Worm (Caenorhabditis elegans) whole organism, L1 larva: ENCODE results near the gene cyp-13A1.

ENCODE experiments used
- C04F5.9 ChIP-seq: sonication (generic microtip); optimal IDR thresholded peaks from 2 replicates; lab custom pipeline; 2016; ENCODE audit warnings: missing genetic modification characterization, missing compliant biosample characterization
- Y116A8C.19 ChIP-seq: sonication (generic microtip); optimal IDR thresholded peaks from 2 replicates; lab custom pipeline; 2016; ENCODE audit warnings: missing compliant biosample characterization, missing genetic modification characterization, borderline replicate concordance
- aha-1 ChIP-seq: fragments of 150-350 bp; optimal IDR thresholded peaks from 2 replicates; lab custom pipeline; 2014; ENCODE audit warnings: missing biosample characterization, missing genetic modification characterization
- alr-1 ChIP-seq: fragments of 200-800 bp; sonication (Bioruptor generic); optimal IDR thresholded peaks from 2 replicates; lab custom pipeline; 2018; ENCODE audit warnings: borderline replicate concordance, mild to moderate bottlenecking, missing genetic modification characterization, missing compliant biosample characterization
- aly-2 ChIP-seq: fragments of 150-350 bp; optimal IDR thresholded peaks from 2 replicates; lab custom pipeline; 2014; ENCODE audit warnings: missing biosample characterization, missing genetic modification characterization
- blmp-1 ChIP-seq: fragments of 150-350 bp; optimal IDR thresholded peaks from 2 replicates; lab custom pipeline; 2014; ENCODE audit warnings: missing biosample characterization, missing genetic modification characterization
- ceh-8 ChIP-seq: fragments of 200-800 bp; sonication (Bioruptor generic); optimal IDR thresholded peaks from 2 replicates; lab custom pipeline; 2018; ENCODE audit warnings: mild to moderate bottlenecking, missing genetic modification characterization, moderate library complexity, missing compliant biosample characterization
- ceh-82 ChIP-seq, 3 experiments: fragments of 150-350 bp in 1 of 3; sonication (generic microtip) in 2 of 3; optimal IDR thresholded peaks; 2 replicates each; lab custom pipeline; 2014 to 2017; ENCODE audit warnings: missing biosample characterization in 3 of 3, missing genetic modification characterization in 3 of 3
- ceh-88 ChIP-seq: fragments of 200-800 bp; sonication (Bioruptor generic); IDR thresholded peaks from 2 replicates; pipeline ENCODE4 v1.3.6; 2022; ENCODE audit warnings: missing genetic modification characterization, missing compliant biosample characterization
- ces-1 ChIP-seq: fragments of 150-350 bp; optimal IDR thresholded peaks from 2 replicates; lab custom pipeline; 2014; ENCODE audit warnings: missing biosample characterization, missing genetic modification reagents, missing genetic modification characterization
- dsc-1 ChIP-seq: sonication (generic microtip); optimal IDR thresholded peaks from 2 replicates; lab custom pipeline; 2016; ENCODE audit warnings: mild to moderate bottlenecking, missing genetic modification characterization, missing compliant biosample characterization
- efl-1 ChIP-seq, 4 experiments: fragments of 150-350 bp; optimal IDR thresholded peaks in 3 of 4; peaks in 1 of 4; 1 replicate in 1 of 4; 2 replicates in 3 of 4; lab custom pipeline; 2014; ENCODE audit warnings: missing biosample characterization in 2 of 4, missing genetic modification characterization in 2 of 4, missing genetic modification reagents in 2 of 4
- egl-27 ChIP-seq, 2 experiments: fragments of 150-350 bp in 1 of 2; sonication (generic microtip); optimal IDR thresholded peaks; 3 replicates each; lab custom pipeline; 2017 to 2018; ENCODE audit warnings: missing biosample characterization in 2 of 2, missing genetic modification characterization in 2 of 2, missing genetic modification reagents in 2 of 2
- elt-2 ChIP-seq: sonication (generic microtip); optimal IDR thresholded peaks from 2 replicates; lab custom pipeline; 2016; ENCODE audit warnings: missing genetic modification characterization, mild to moderate bottlenecking, inconsistent platforms, missing compliant biosample characterization, missing genetic modification reagents
- fkh-10 ChIP-seq: sonication (generic microtip); optimal IDR thresholded peaks from 2 replicates; lab custom pipeline; 2017; ENCODE audit warnings: missing biosample characterization, missing genetic modification reagents, missing genetic modification characterization
- fos-1 ChIP-seq: fragments of 150-350 bp; optimal IDR thresholded peaks from 2 replicates; lab custom pipeline; 2014; ENCODE audit warnings: missing biosample characterization, missing genetic modification characterization
- hlh-4 ChIP-seq: sonication (generic microtip); optimal IDR thresholded peaks from 2 replicates; lab custom pipeline; 2016; ENCODE audit warnings: mild to moderate bottlenecking, missing genetic modification characterization, missing compliant biosample characterization
- hpl-2 ChIP-seq: fragments of 150-350 bp; optimal IDR thresholded peaks from 2 replicates; lab custom pipeline; 2014; ENCODE audit warnings: missing biosample characterization, missing genetic modification reagents, missing genetic modification characterization
- isw-1 ChIP-seq: fragments of 200-800 bp; sonication (Bioruptor generic); IDR thresholded peaks from 2 replicates; pipeline ENCODE4 v1.3.6; 2022; ENCODE audit warnings: missing genetic modification characterization, missing compliant biosample characterization
- jun-1 ChIP-seq: fragments of 150-350 bp; optimal IDR thresholded peaks from 2 replicates; lab custom pipeline; 2014; ENCODE audit warnings: missing biosample characterization, missing genetic modification reagents, missing genetic modification characterization
- lin-14 ChIP-seq: fragments of 200-800 bp; sonication (Bioruptor generic); optimal IDR thresholded peaks from 2 replicates; lab custom pipeline; 2018; ENCODE audit warnings: mild to moderate bottlenecking, missing genetic modification characterization, moderate library complexity, missing compliant biosample characterization
- lin-35 ChIP-seq, 2 experiments: fragments of 150-350 bp; optimal IDR thresholded peaks; 2 replicates each; lab custom pipeline; 2014; ENCODE audit warnings: missing biosample characterization in 2 of 2, missing genetic modification characterization in 2 of 2, missing genetic modification reagents in 2 of 2
- lin-39 ChIP-seq: fragments of 150-350 bp; optimal IDR thresholded peaks from 2 replicates; lab custom pipeline; 2014; ENCODE audit warnings: missing biosample characterization, missing genetic modification reagents, missing genetic modification characterization
- lir-3 ChIP-seq: sonication (generic microtip); optimal IDR thresholded peaks from 2 replicates; lab custom pipeline; 2016; ENCODE audit warnings: mild to moderate bottlenecking, missing genetic modification characterization, moderate library complexity, missing compliant biosample characterization; ENCODE audit not compliant: poor library complexity
- lsy-2 ChIP-seq, 2 experiments: fragments of 150-350 bp; optimal IDR thresholded peaks; 2 replicates each; lab custom pipeline; 2014; ENCODE audit warnings: missing biosample characterization in 2 of 2, missing genetic modification characterization in 2 of 2
- mef-2 ChIP-seq: fragments of 150-350 bp; optimal IDR thresholded peaks from 2 replicates; lab custom pipeline; 2014; ENCODE audit warnings: missing biosample characterization, missing genetic modification characterization
- mep-1 ChIP-seq: fragments of 150-350 bp; optimal IDR thresholded peaks from 2 replicates; lab custom pipeline; 2014; ENCODE audit warnings: missing biosample characterization, missing genetic modification characterization
- nhr-19 ChIP-seq: fragments of 200-800 bp; sonication (Bioruptor generic); conservative IDR thresholded peaks from 2 replicates; pipeline ENCODE4 v1.3.6; 2022; ENCODE audit warnings: missing genetic modification characterization, missing compliant biosample characterization
- nhr-20 ChIP-seq: sonication (generic microtip); optimal IDR thresholded peaks from 2 replicates; lab custom pipeline; 2016; ENCODE audit warnings: mild to moderate bottlenecking, missing genetic modification characterization, missing compliant biosample characterization
- nhr-237 ChIP-seq: fragments of 150-350 bp; optimal IDR thresholded peaks from 2 replicates; lab custom pipeline; 2014; ENCODE audit warnings: missing biosample characterization, missing genetic modification characterization
- nhr-47 ChIP-seq: sonication (generic microtip); optimal IDR thresholded peaks from 2 replicates; lab custom pipeline; 2016; ENCODE audit warnings: mild to moderate bottlenecking, missing genetic modification characterization, moderate library complexity, missing compliant biosample characterization
- nhr-71 ChIP-seq: sonication (generic microtip); optimal IDR thresholded peaks from 2 replicates; lab custom pipeline; 2016; ENCODE audit warnings: mild to moderate bottlenecking, missing genetic modification characterization, moderate library complexity, missing compliant biosample characterization
- nhr-76 ChIP-seq: sonication (generic microtip); optimal IDR thresholded peaks from 2 replicates; lab custom pipeline; 2017; ENCODE audit warnings: missing biosample characterization, missing genetic modification characterization
- nhr-77 ChIP-seq: fragments of 150-350 bp; optimal IDR thresholded peaks from 2 replicates; lab custom pipeline; 2014; ENCODE audit warnings: missing biosample characterization, missing genetic modification characterization
- nhr-84 ChIP-seq: sonication (generic microtip); optimal IDR thresholded peaks from 2 replicates; lab custom pipeline; 2017; ENCODE audit warnings: missing biosample characterization, missing genetic modification characterization
- nhr-85 ChIP-seq: sonication (generic microtip); peaks from one replicate; lab custom pipeline; 2016; ENCODE audit warnings: missing genetic modification characterization, inconsistent platforms, missing compliant biosample characterization
- nhr-90 ChIP-seq: sonication (generic microtip); optimal IDR thresholded peaks from 2 replicates; lab custom pipeline; 2016; ENCODE audit warnings: mild to moderate bottlenecking, missing genetic modification characterization, missing compliant biosample characterization; ENCODE audit not compliant: poor library complexity
- pag-3 ChIP-seq: sonication (generic microtip); optimal IDR thresholded peaks from 2 replicates; lab custom pipeline; 2017; ENCODE audit warnings: missing genetic modification characterization, mild to moderate bottlenecking, missing compliant biosample characterization, antibody characterized with exemption, borderline replicate concordance; ENCODE audit not compliant: insufficient read depth
- skn-1 ChIP-seq: fragments of 150-350 bp; optimal IDR thresholded peaks from 2 replicates; lab custom pipeline; 2014; ENCODE audit warnings: missing biosample characterization, missing genetic modification characterization
- snu-23 ChIP-seq: sonication (generic microtip); optimal IDR thresholded peaks from 2 replicates; lab custom pipeline; 2016; ENCODE audit warnings: missing genetic modification characterization, missing compliant biosample characterization
- sup-37 ChIP-seq: fragments of 200-800 bp; sonication (Bioruptor generic); optimal IDR thresholded peaks from 2 replicates; lab custom pipeline; 2018; ENCODE audit warnings: mild to moderate bottlenecking, missing genetic modification characterization, missing compliant biosample characterization
- swsn-7 ChIP-seq: sonication (generic microtip); optimal IDR thresholded peaks from 2 replicates; lab custom pipeline; 2016; ENCODE audit warnings: missing genetic modification characterization, missing compliant biosample characterization
- tlp-1 ChIP-seq: fragments of 150-350 bp; optimal IDR thresholded peaks from 2 replicates; lab custom pipeline; 2014; ENCODE audit warnings: missing biosample characterization, missing genetic modification characterization
- unc-130 ChIP-seq: fragments of 150-350 bp; optimal IDR thresholded peaks from 2 replicates; lab custom pipeline; 2017; ENCODE audit warnings: missing biosample characterization, missing genetic modification characterization, inconsistent platforms
- unc-30 ChIP-seq: sonication (generic microtip); optimal IDR thresholded peaks from 2 replicates; lab custom pipeline; 2017; ENCODE audit warnings: missing biosample characterization, missing genetic modification characterization
- unc-98 ChIP-seq: fragments of 200-800 bp; sonication (Bioruptor generic); IDR thresholded peaks from 2 replicates; pipeline ENCODE4 v1.3.6; 2022; ENCODE audit warnings: missing genetic modification characterization, missing compliant biosample characterization
- vab-15 ChIP-seq: sonication (generic microtip); optimal IDR thresholded peaks from 2 replicates; lab custom pipeline; 2017; ENCODE audit warnings: missing genotype, mild to moderate bottlenecking, missing genetic modification characterization, missing compliant biosample characterization
- xbp-1 ChIP-seq: sonication (generic microtip); optimal IDR thresholded peaks from 2 replicates; lab custom pipeline; 2016; ENCODE audit warnings: missing genetic modification characterization, missing compliant biosample characterization
- zag-1 ChIP-seq: fragments of 150-350 bp; optimal IDR thresholded peaks from 2 replicates; lab custom pipeline; 2014; ENCODE audit warnings: missing biosample characterization, missing genetic modification characterization
- ztf-4 ChIP-seq: fragments of 150-350 bp; optimal IDR thresholded peaks from 2 replicates; lab custom pipeline; 2014; ENCODE audit warnings: missing biosample characterization, missing genetic modification characterization

The cyp-13A1 gene

DNA sequence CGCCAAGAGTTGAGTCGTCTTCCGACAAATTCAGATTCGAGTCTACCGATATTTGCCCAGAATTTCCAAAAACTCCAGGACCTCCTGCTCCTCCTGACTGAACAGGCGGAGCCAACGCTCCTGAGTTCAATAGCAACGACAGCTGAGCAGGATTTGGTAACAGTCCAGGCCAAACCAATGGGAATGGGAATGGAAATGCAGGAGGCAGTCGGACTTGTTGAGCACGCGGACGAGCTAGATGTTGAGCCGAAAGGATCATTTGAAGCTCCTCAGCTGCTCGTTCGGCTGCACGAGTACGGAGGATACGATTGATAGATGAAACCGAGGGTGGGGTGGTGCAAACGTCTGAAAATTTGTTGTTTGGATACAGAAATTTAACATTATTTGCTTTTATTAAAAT, 45.1 kb upstream of the cyp-13A1 start:
- no peak for TF ChIP-seq efl-1 (optimal IDR thresholded peaks at IDR 0.05; lab: Kevin White, UChicago)
- peak in 1 of 2 experiments; percentile 59 for TF ChIP-seq efl-1 (GFP tag; optimal IDR thresholded peaks at IDR 0.05 in 1 of 2; lab: Kevin White, UChicago)
- no peak for TF ChIP-seq unc-130 (tag; lab: Kevin White, UChicago)

DNA sequence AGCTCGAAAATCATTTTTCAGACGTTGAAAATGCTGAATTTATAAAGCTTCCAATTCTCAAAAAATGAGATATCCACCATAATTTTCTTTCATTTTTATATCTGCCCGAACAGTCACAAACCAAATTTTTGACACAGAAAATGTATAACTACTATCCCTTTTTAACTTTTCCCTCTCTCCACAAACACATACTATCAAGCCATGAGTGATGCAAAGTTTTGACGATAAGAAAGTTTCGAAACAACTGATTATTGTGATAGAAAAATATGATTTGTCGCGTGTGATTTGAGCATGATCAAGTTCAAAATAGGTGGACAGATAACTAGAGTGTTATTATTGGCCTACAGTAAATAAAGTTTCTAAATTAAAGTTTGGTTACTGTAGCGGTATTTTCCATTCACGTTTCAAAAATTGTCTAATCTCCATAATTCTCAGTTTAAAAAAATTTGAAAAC, 25.7 kb upstream of the cyp-13A1 start, which contains the start of gene cyp-13A8:
Gene cyp-13A8, minus strand, starts transcription at position 51 of the 454 bp plus-strand sequence.
- TF ChIP-seq vab-15 (tag; lab: Kevin White, UChicago) (no peak), unc-130 (tag; lab: Kevin White, UChicago) (no peak), alr-1 (no peak), zag-1 (tag; lab: Kevin White, UChicago) (no peak), xbp-1 (tag; lab: Kevin White, UChicago) (no peak), aly-2 (tag; lab: Kevin White, UChicago) (no peak), nhr-90 (tag; lab: Kevin White, UChicago) (no peak), efl-1 (optimal IDR thresholded peaks at IDR 0.05; lab: Kevin White, UChicago) (no peak), efl-1 (GFP tag; optimal IDR thresholded peaks at IDR 0.05 in 1 of 2; lab: Kevin White, UChicago) (peak in 1 of 2 experiments; percentile 91), nhr-77 (tag; lab: Kevin White, UChicago) (no peak), dsc-1 (tag; lab: Kevin White, UChicago) (no peak), fos-1 (no peak), ceh-88 (GFP tag; lab: Robert Waterston, UW) (no peak), mep-1 (no peak), isw-1 (GFP tag; lab: Robert Waterston, UW) (no peak), nhr-84 (tag; lab: Kevin White, UChicago) (no peak), unc-98 (GFP tag; lab: Robert Waterston, UW) (no peak), ceh-82 (tag; optimal IDR thresholded peaks at IDR 0.05; lab: Kevin White, UChicago) (no peak), ztf-4 (no peak), sup-37 (no peak), nhr-47 (tag; lab: Kevin White, UChicago) (no peak), elt-2 (peak; percentile 66), nhr-76 (tag; lab: Kevin White, UChicago) (no peak), nhr-85 (tag; lab: Kevin White, UChicago) (peak; percentile 60), egl-27 (tag; optimal IDR thresholded peaks at IDR 0.05; lab: Kevin White, UChicago) (no peak), pag-3 (tag; lab: Kevin White, UChicago) (no peak), lir-3 (tag; lab: Kevin White, UChicago) (no peak), ces-1 (no peak), tlp-1 (tag; lab: Kevin White, UChicago) (no peak), Y116A8C.19 (tag; lab: Kevin White, UChicago) (no peak), unc-30 (no peak), hlh-4 (no peak), fkh-10 (GFP tag; lab: Kevin White, UChicago) (no peak), lin-39 (no peak), C04F5.9 (no peak), nhr-237 (tag; lab: Kevin White, UChicago) (no peak), nhr-19 (no peak), blmp-1 (peak; percentile 32), lsy-2 (tag; optimal IDR thresholded peaks at IDR 0.05; lab: Kevin White, UChicago) (no peak), hpl-2 (GFP tag; lab: Kevin White, UChicago) (no peak), ceh-8 (no peak), aha-1 (tag; lab: Kevin White, UChicago) (no peak), snu-23 (GFP tag; lab: Kevin White, UChicago) (peak; percentile 23), lin-14 (GFP tag; lab: Kevin White, UChicago) (peak; percentile 63), mef-2 (no peak), lin-35 (GFP tag; optimal IDR thresholded peaks at IDR 0.05; lab: Kevin White, UChicago) (peak in 1 of 2 experiments; percentile 39), skn-1 (no peak), swsn-7 (tag; lab: Kevin White, UChicago) (no peak), nhr-71 (tag; lab: Kevin White, UChicago) (peak; percentile 31), jun-1 (no peak), nhr-20 (tag; lab: Kevin White, UChicago) (peak; percentile 93)
